Fruit fly (Drosophila melanogaster): ENCODE data around the gene Gfat1.

Gfat1 gene

DNA sequence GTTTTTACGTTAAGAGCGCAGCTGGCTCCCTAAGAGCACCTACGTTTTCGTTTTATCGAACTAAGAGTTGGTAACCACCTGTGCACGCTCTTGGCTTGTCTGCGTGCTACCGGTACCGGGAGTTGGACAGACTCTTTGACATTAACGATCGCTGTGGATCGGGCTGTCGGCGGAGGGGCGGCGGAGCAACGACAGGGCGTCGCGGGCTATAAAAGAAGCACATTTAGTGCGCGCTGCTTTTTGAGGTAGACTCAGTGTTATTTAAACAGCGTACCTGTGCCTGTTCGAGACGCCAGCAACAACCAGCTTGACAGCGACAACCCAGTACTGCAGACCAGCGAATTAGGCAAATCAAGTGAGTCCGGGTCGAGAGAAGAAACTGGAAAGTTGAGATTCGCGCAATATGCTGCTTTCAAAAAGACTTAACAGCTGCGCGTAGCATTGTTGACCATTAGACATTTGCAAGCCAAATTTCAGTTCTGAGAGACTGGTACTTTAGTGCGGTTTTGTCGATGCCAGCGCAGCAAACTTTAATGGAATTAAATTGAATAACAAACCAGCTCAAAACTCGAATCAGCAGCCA, 4.1 kb downstream of the Gfat1 start:
- TF ChIP-seq Eip78C (GFP tag) (peak; percentile 64), CG4318 (GFP tag; optimal IDR thresholded peaks at IDR 0.05) (no peak), CG6808 (GFP tag; optimal IDR thresholded peaks at IDR 0.05) (peak; percentile 36), vri (GFP tag; optimal IDR thresholded peaks at IDR 0.05) (peak; percentile 19), CG6792 (GFP tag; optimal IDR thresholded peaks at IDR 0.05) (no peak), Lpt (GFP tag; optimal IDR thresholded peaks at IDR 0.05) (peak; percentile 58), CG9139 (GFP tag; optimal IDR thresholded peaks at IDR 0.05) (peak; percentile 9), CG6854 (GFP tag; optimal IDR thresholded peaks at IDR 0.05) (no peak), CG6276 (GFP tag; optimal IDR thresholded peaks at IDR 0.05) (peak; percentile 30), CG11762 (GFP tag; optimal IDR thresholded peaks at IDR 0.05; ENCODE audit: insufficient read depth) (no peak), Ets96B (tag; optimal IDR thresholded peaks at IDR 0.05) (no peak), CG15336 (GFP tag; IDR thresholded peaks at IDR 0.05) (peak; percentile 36; the same call in 1 of the 2 replicates), fkh (GFP tag; optimal IDR thresholded peaks at IDR 0.05) (peak; percentile 32), CG3919 (GFP tag; optimal IDR thresholded peaks at IDR 0.05) (no peak), CG1621 (tag; optimal IDR thresholded peaks at IDR 0.05) (peak; percentile 41), net (GFP tag; optimal IDR thresholded peaks at IDR 0.05) (peak; percentile 2), ss (GFP tag; optimal IDR thresholded peaks at IDR 0.05) (peak in 1 of 2 experiments; percentile 31), svp (GFP tag) (peak; percentile 47), Eip75B (GFP tag; optimal IDR thresholded peaks at IDR 0.05) (peak; percentile 29), eg (GFP tag; IDR thresholded peaks at IDR 0.05) (peak; percentile 45; the same call in 1 of the 3 replicates), pdm3 (GFP tag; optimal IDR thresholded peaks at IDR 0.05) (no peak)

DNA sequence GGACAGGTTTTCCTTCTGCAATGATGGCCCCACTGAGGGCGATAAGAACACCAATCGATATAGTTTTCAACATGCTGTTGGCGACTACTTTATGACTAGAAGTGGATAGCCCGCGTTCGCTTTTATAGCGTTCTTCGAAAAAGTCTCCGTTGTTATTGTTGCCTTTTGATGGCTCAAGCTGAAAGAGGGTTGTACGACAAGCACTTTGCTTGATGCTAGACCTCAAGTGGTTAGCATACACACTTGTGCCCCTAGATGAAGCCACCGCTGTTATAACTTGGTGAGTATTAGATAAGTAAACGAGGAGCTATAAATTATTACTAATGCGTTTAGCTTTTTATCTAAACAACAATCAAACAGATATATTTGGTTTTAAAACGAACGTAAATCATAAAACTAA, 35.9 kb downstream of the Gfat1 start, which contains the start of gene CG40198:
Gene CG40198, minus strand, starts transcription at position 101 of the 400 bp plus-strand sequence.
- TF ChIP-seq esn (GFP tag; optimal IDR thresholded peaks at IDR 0.05): no peak
- no peak for TF ChIP-seq CG6792 (GFP tag; optimal IDR thresholded peaks at IDR 0.05)
- TF ChIP-seq CG6276 (GFP tag; optimal IDR thresholded peaks at IDR 0.05): no peak
- TF ChIP-seq CG11902 (GFP tag; optimal IDR thresholded peaks at IDR 0.05): no peak

DNA sequence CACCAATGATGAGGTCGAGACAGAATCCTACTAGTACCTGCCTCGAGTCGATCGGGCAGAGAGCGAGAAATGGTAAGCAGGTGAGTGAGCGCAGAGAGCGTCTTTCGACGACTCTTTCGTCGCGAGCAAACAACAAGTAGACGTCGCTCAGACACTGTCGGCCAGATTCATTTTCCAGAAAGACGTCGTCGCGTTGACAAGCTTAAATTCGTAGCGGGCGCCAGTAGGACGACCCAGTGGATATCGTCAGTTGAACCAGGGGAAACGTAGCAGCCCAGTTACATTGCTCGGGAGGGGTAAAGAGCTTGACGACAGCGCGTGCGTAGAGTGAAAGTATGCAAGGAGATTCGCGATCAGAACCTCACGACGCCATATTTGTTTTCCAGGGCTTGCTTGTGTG, 48.2 kb downstream of the Gfat1 start, which contains the start of gene CG12581:
Gene CG12581, plus strand, starts transcription at position 163 of the 400 bp plus-strand sequence.
- peak; percentile 37 for TF ChIP-seq fkh (GFP tag; optimal IDR thresholded peaks at IDR 0.05)
- TF ChIP-seq Eip78C (GFP tag): peak; percentile 5
- no peak for TF ChIP-seq CG3919 (GFP tag; optimal IDR thresholded peaks at IDR 0.05)
- peak; percentile 92 for TF ChIP-seq Blimp-1 (GFP tag; optimal IDR thresholded peaks at IDR 0.05)
- TF ChIP-seq Eip75B (GFP tag; optimal IDR thresholded peaks at IDR 0.05): peak; percentile 5
- TF ChIP-seq CG11294 (GFP tag; IDR thresholded peaks at IDR 0.05): no peak
- no peak for TF ChIP-seq CG8119 (GFP tag; IDR thresholded peaks at IDR 0.05)
- TF ChIP-seq Sox102F (GFP tag; optimal IDR thresholded peaks at IDR 0.05): peak; percentile 10
- TF ChIP-seq CG6163 (GFP tag; IDR thresholded peaks at IDR 0.05): no peak
- TF ChIP-seq CG6854 (GFP tag; optimal IDR thresholded peaks at IDR 0.05): peak; percentile 4

DNA sequence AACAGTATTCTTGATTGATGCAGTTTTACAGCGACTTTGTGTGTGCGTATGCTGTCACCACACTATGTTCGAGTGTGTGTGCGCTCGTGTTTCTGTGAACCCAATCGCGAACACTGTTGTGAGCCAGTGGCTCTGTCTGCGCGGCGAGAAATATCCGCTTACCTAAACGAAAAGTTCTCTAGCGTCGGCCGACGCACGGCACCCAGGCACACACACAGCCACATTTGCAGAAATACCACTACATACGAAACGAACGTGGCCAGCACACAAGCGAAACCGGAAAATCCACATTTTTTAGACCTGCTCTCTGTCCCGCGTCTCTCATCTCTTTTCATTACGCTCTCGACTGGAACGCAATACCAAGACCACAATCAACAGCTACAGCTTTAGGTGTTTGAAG, 48.7 kb downstream of the Gfat1 start:
- no peak for TF ChIP-seq spab (GFP tag; optimal IDR thresholded peaks at IDR 0.05)
- peak; percentile 44 for TF ChIP-seq Blimp-1 (GFP tag; optimal IDR thresholded peaks at IDR 0.05)

- TF ChIP-seq Blimp-1 (GFP tag; optimal IDR thresholded peaks at IDR 0.05): no peak
- TF ChIP-seq Hr39 (GFP tag; optimal IDR thresholded peaks at IDR 0.05): no peak
- no peak for TF ChIP-seq CG8319 (GFP tag; optimal IDR thresholded peaks at IDR 0.05)
- no peak for TF ChIP-seq dac (GFP tag; optimal IDR thresholded peaks at IDR 0.05)
- no peak for TF ChIP-seq Hr4 (GFP tag; optimal IDR thresholded peaks at IDR 0.05)
- TF ChIP-seq CG1621 (tag; optimal IDR thresholded peaks at IDR 0.05): no peak
- no peak for TF ChIP-seq Sox14 (GFP tag; optimal IDR thresholded peaks at IDR 0.05)
- TF ChIP-seq esn (GFP tag; optimal IDR thresholded peaks at IDR 0.05): no peak
- no peak for TF ChIP-seq cyc (GFP tag; optimal IDR thresholded peaks at IDR 0.05)
- no peak for TF ChIP-seq Met (GFP tag; optimal IDR thresholded peaks at IDR 0.05)
- no peak for TF ChIP-seq CG16779 (tag; optimal IDR thresholded peaks at IDR 0.05)
- no peak for TF ChIP-seq CG6854 (GFP tag; optimal IDR thresholded peaks at IDR 0.05)
- TF ChIP-seq CG10631 (GFP tag; optimal IDR thresholded peaks at IDR 0.05): no peak
- TF ChIP-seq svp (GFP tag): no peak
Observed at dm6 chr3R:4176728-4177127, 50.5 kb downstream of the Gfat1 start.

All from whole organism, prepupa.